Worm (Caenorhabditis elegans) whole organism, L3 larva: ENCODE measurements around the gene ceh-22.
A peak's percentile ranks its signal among the peaks of the same experiment; 100 is the strongest.

ENCODE experiments used
- ama-1 ChIP-seq: fragments of 150-350 bp; optimal IDR thresholded peaks from 2 replicates; lab custom pipeline; 2018
- elt-3 ChIP-seq, 3 experiments: fragments of 150-350 bp in 1 of 3; sonication (generic microtip) in 2 of 3; optimal IDR thresholded peaks; 2 replicates in 2 of 3; 4 replicates in 1 of 3; lab custom pipeline; 2014 to 2017; ENCODE audit warnings: missing biosample characterization in 3 of 3, missing genetic modification characterization in 3 of 3
- fkh-2 ChIP-seq: fragments of 150-350 bp; optimal IDR thresholded peaks from 2 replicates; lab custom pipeline; 2014; ENCODE audit warnings: missing biosample characterization, missing genetic modification reagents, missing genetic modification characterization
- fos-1 ChIP-seq: fragments of 150-350 bp; optimal IDR thresholded peaks from 2 replicates; lab custom pipeline; 2014; ENCODE audit warnings: missing biosample characterization, missing genetic modification characterization
- nfya-1 ChIP-seq: sonication (generic microtip); optimal IDR thresholded peaks from 2 replicates; lab custom pipeline; 2017; ENCODE audit warnings: missing genetic modification characterization, mild to moderate bottlenecking, missing compliant biosample characterization, antibody characterized with exemption, moderate library complexity; ENCODE audit not compliant: insufficient read depth
- nhr-23 ChIP-seq: fragments of 150-350 bp; optimal IDR thresholded peaks from 2 replicates; lab custom pipeline; 2014; ENCODE audit warnings: missing biosample characterization, missing genetic modification reagents, missing genetic modification characterization
- nhr-76 ChIP-seq: fragments of 150-350 bp; sonication (generic microtip); optimal IDR thresholded peaks from 5 replicates; lab custom pipeline; 2014; ENCODE audit warnings: missing biosample characterization, missing genetic modification characterization
- nhr-77 ChIP-seq: fragments of 150-350 bp; optimal IDR thresholded peaks from 2 replicates; lab custom pipeline; 2014; ENCODE audit warnings: missing biosample characterization, missing genetic modification characterization
- pha-4 ChIP-seq: fragments of 150-350 bp; optimal IDR thresholded peaks from 2 replicates; lab custom pipeline; 2014; ENCODE audit warnings: missing biosample characterization, missing genetic modification reagents, missing genetic modification characterization
- pqm-1 ChIP-seq: fragments of 150-350 bp; optimal IDR thresholded peaks from 2 replicates; lab custom pipeline; 2017; ENCODE audit warnings: missing biosample characterization, missing genetic modification characterization, inconsistent platforms
- unc-62 ChIP-seq: fragments of 150-350 bp; sonication (generic microtip); optimal IDR thresholded peaks from 4 replicates; lab custom pipeline; 2014; ENCODE audit warnings: missing biosample characterization, missing genetic modification reagents, missing genetic modification characterization
- zag-1 ChIP-seq: fragments of 150-350 bp; optimal IDR thresholded peaks from 2 replicates; lab custom pipeline; 2014; ENCODE audit warnings: missing biosample characterization, missing genetic modification characterization
- ztf-11 ChIP-seq: fragments of 150-350 bp; optimal IDR thresholded peaks from 2 replicates; lab custom pipeline; 2014; ENCODE audit warnings: missing biosample characterization, missing genetic modification characterization

DNA sequence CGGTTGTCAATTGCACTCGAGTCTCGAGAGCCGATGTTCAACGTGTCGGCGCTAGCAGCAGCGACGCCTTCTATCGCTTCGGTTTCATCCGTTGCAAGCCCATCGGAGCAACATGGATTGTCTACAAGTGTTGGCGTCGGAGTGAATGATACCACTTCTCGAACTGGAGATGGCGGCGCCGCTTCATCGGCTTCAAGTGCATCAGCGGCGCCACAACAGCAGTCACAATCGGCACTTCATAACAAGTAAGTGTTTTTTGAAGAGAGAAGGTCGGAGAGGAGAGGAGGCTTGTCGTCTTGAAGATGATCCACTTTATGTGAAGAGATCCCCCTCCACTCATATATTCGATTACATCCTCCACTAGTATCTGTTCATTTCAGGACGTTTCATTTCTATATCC is 883 bp downstream of the ceh-22 start:
- no peak for TF ChIP-seq ztf-11 (tag; lab: Kevin White, UChicago)
- TF ChIP-seq ama-1, result no peak
- no peak for TF ChIP-seq nhr-76 (tag; lab: Kevin White, UChicago)
- no peak for TF ChIP-seq fkh-2 (tag; lab: Kevin White, UChicago)
- TF ChIP-seq zag-1 (tag; lab: Kevin White, UChicago), result no peak
- TF ChIP-seq nfya-1 (tag; lab: Kevin White, UChicago), result no peak
- TF ChIP-seq unc-62 (GFP tag; lab: Kevin White, UChicago), result no peak
- no peak for TF ChIP-seq pqm-1 (tag; lab: Kevin White, UChicago)
- TF ChIP-seq elt-3 (tag; optimal IDR thresholded peaks at IDR 0.05; lab: Kevin White, UChicago), result no peak
- TF ChIP-seq fos-1 (tag; lab: Kevin White, UChicago), result no peak
- TF ChIP-seq pha-4, result peak; percentile 1
- TF ChIP-seq nhr-23 (tag; lab: Kevin White, UChicago), result no peak
- no peak for TF ChIP-seq nhr-77 (tag; lab: Kevin White, UChicago)
